Fruit fly (Drosophila melanogaster) whole organism, embryonic: Measurements from ENCODE around the gene cup.

Source experiments
- Abd-B ChIP-seq: fragments of 200-800 bp; sonication (Bioruptor generic); optimal IDR thresholded peaks from 2 replicates; lab custom pipeline; 2018; ENCODE audit warnings: missing biosample characterization, mild to moderate bottlenecking, missing genetic modification characterization, moderate library complexity
- Asciz ChIP-seq: fragments of 200-800 bp; sonication (Bioruptor generic); optimal IDR thresholded peaks from 2 replicates; lab custom pipeline; 2017; ENCODE audit warnings: missing biosample characterization, mild to moderate bottlenecking, missing genetic modification characterization, missing genetic modification reagents
- Atf-2 ChIP-seq: fragments of 200-800 bp; sonication (Bioruptor generic); optimal IDR thresholded peaks from 2 replicates; lab custom pipeline; 2016; ENCODE audit warnings: missing biosample characterization, missing genetic modification characterization
- B-H1 ChIP-seq: fragments of 200-800 bp; sonication (Bioruptor generic); IDR thresholded peaks from 3 replicates; pipeline ENCODE4 v1.3.6; 2022; ENCODE audit warnings: missing biosample characterization, missing genetic modification characterization
- CG10209 ChIP-seq: fragments of 200-800 bp; sonication (Bioruptor generic); optimal IDR thresholded peaks from 3 replicates; lab custom pipeline; 2017; ENCODE audit warnings: missing biosample characterization, mild to moderate bottlenecking, missing genetic modification characterization, missing genetic modification reagents
- CG15514 ChIP-seq: fragments of 200-800 bp; sonication (Bioruptor generic); optimal IDR thresholded peaks from 3 replicates; lab custom pipeline; 2017; ENCODE audit warnings: missing biosample characterization, missing genetic modification characterization, mild to moderate bottlenecking, moderate library complexity, missing genetic modification reagents
- CG16779 ChIP-seq: fragments of 200-800 bp; sonication (Bioruptor generic); IDR thresholded peaks from 2 replicates; pipeline ENCODE4 v1.3.6; 2022; ENCODE audit warnings: missing biosample characterization, missing genetic modification characterization
- CG16813 ChIP-seq: fragments of 200-800 bp; sonication (Bioruptor generic); IDR thresholded peaks from 3 replicates; pipeline ENCODE4 v1.3.6; 2022; ENCODE audit warnings: missing biosample characterization, missing genetic modification characterization; ENCODE audit not compliant: partially characterized antibody
- CG17385 ChIP-seq: fragments of 200-800 bp; sonication (Bioruptor generic); optimal IDR thresholded peaks from 3 replicates; lab custom pipeline; 2018; ENCODE audit warnings: missing biosample characterization, mild to moderate bottlenecking, missing genetic modification characterization
- CG2199 ChIP-seq: fragments of 200-800 bp; sonication (Bioruptor generic); IDR thresholded peaks from 3 replicates; pipeline ENCODE4 v1.3.6; 2022; ENCODE audit warnings: missing biosample characterization, missing genetic modification characterization
- CG2678 ChIP-seq: fragments of 200-800 bp; sonication (Bioruptor generic); optimal IDR thresholded peaks from 3 replicates; lab custom pipeline; 2019; ENCODE audit warnings: missing biosample characterization, mild to moderate bottlenecking, missing genetic modification characterization, moderate library complexity
- CG4424 ChIP-seq: fragments of 200-800 bp; sonication (Bioruptor generic); optimal IDR thresholded peaks from 3 replicates; lab custom pipeline; 2016; ENCODE audit warnings: missing biosample characterization, missing genetic modification characterization
- CG4707 ChIP-seq: fragments of 200-800 bp; sonication (Bioruptor generic); optimal IDR thresholded peaks from 2 replicates; lab custom pipeline; 2018; ENCODE audit warnings: missing biosample characterization, mild to moderate bottlenecking, missing genetic modification characterization, moderate library complexity
- CG5245 ChIP-seq: fragments of 200-800 bp; sonication (Bioruptor generic); optimal IDR thresholded peaks from 3 replicates; lab custom pipeline; 2016; ENCODE audit warnings: missing biosample characterization, missing genetic modification characterization
- CG6254 ChIP-seq: fragments of 200-800 bp; sonication (Bioruptor generic); optimal IDR thresholded peaks from 3 replicates; lab custom pipeline; 2017; ENCODE audit warnings: mild to moderate bottlenecking, missing biosample characterization, missing genetic modification reagents, missing genetic modification characterization
- CG8359 ChIP-seq: fragments of 200-800 bp; sonication (Bioruptor generic); optimal IDR thresholded peaks from 2 replicates; lab custom pipeline; 2017; ENCODE audit warnings: missing biosample characterization, mild to moderate bottlenecking, missing genetic modification characterization, borderline replicate concordance
- CHES-1-like ChIP-seq: fragments of 200-800 bp; sonication (Bioruptor generic); optimal IDR thresholded peaks from 2 replicates; lab custom pipeline; 2016; ENCODE audit warnings: missing biosample characterization, missing genetic modification characterization
- D ChIP-seq, 2 experiments: fragments of 200-800 bp in 1 of 2; fragments of >200 bp in 1 of 2; sonication (Bioruptor generic) in 1 of 2; optimal IDR thresholded peaks; 2 replicates in 1 of 2; 3 replicates in 1 of 2; lab custom pipeline; 2017; ENCODE audit warnings: mild to moderate bottlenecking in 1 of 2, missing biosample characterization in 1 of 2, missing genetic modification characterization in 1 of 2, missing genetic modification reagents in 1 of 2
- Dek ChIP-seq: fragments of 200-800 bp; sonication (Bioruptor generic); optimal IDR thresholded peaks from 3 replicates; lab custom pipeline; 2019; ENCODE audit warnings: missing biosample characterization, mild to moderate bottlenecking, missing genetic modification characterization, moderate library complexity
- Fer2 ChIP-seq: fragments of 200-800 bp; sonication (Bioruptor generic); optimal IDR thresholded peaks from 2 replicates; lab custom pipeline; 2018; ENCODE audit warnings: missing biosample characterization, mild to moderate bottlenecking, missing genetic modification characterization, moderate library complexity
- Hey ChIP-seq: fragments of 200-800 bp; sonication (Bioruptor generic); optimal IDR thresholded peaks from 3 replicates; lab custom pipeline; 2018; ENCODE audit warnings: missing biosample characterization, mild to moderate bottlenecking, missing genetic modification characterization
- HmgZ ChIP-seq: fragments of 200-800 bp; sonication (Bioruptor generic); optimal IDR thresholded peaks from 2 replicates; lab custom pipeline; 2018; ENCODE audit warnings: missing biosample characterization, mild to moderate bottlenecking, missing genetic modification characterization
- Hr3 ChIP-seq: fragments of 200-800 bp; sonication (Bioruptor generic); optimal IDR thresholded peaks from 3 replicates; lab custom pipeline; 2016; ENCODE audit warnings: missing biosample characterization, missing genetic modification characterization
- MTF-1 ChIP-seq: fragments of 200-800 bp; sonication (Bioruptor generic); optimal IDR thresholded peaks from 2 replicates; lab custom pipeline; 2018; ENCODE audit warnings: missing biosample characterization, mild to moderate bottlenecking, missing genetic modification characterization, borderline replicate concordance
- Med ChIP-seq: fragments of 200-800 bp; sonication (Bioruptor generic); peaks from one replicate; lab custom pipeline; 2016; ENCODE audit warnings: missing biosample characterization, missing genetic modification characterization, mild to moderate bottlenecking, inconsistent platforms, moderate library complexity
- Sin3A ChIP-seq: fragments of >200 bp; optimal IDR thresholded peaks from 2 replicates; lab custom pipeline; 2018
- Sry-β ChIP-seq: fragments of 200-800 bp; sonication (Bioruptor generic); optimal IDR thresholded peaks from 2 replicates; lab custom pipeline; 2018; ENCODE audit warnings: missing biosample characterization, mild to moderate bottlenecking, missing genetic modification characterization, moderate library complexity
- Trl ChIP-seq, 3 experiments: fragments of >200 bp in 2 of 3; fragments of 200-800 bp in 1 of 3; sonication (Bioruptor generic) in 1 of 3; optimal IDR thresholded peaks; 2 replicates in 1 of 3; 3 replicates in 2 of 3; lab custom pipeline; 2016 to 2017; ENCODE audit warnings: missing biosample characterization in 1 of 3, missing genetic modification characterization in 1 of 3
- ap ChIP-seq: fragments of 200-800 bp; sonication (Bioruptor generic); IDR thresholded peaks from 2 replicates; pipeline ENCODE4 v1.3.6; 2022; ENCODE audit warnings: missing biosample characterization, missing genetic modification characterization
- ash1 ChIP-seq: fragments of 200-800 bp; sonication (Bioruptor generic); optimal IDR thresholded peaks from 2 replicates; lab custom pipeline; 2018; ENCODE audit warnings: missing biosample characterization, mild to moderate bottlenecking, missing genetic modification characterization
- az2 ChIP-seq: fragments of 200-800 bp; sonication (Bioruptor generic); optimal IDR thresholded peaks from 3 replicates; lab custom pipeline; 2016; ENCODE audit warnings: missing biosample characterization, missing genetic modification characterization
- chinmo ChIP-seq: fragments of 200-800 bp; sonication (Bioruptor generic); IDR thresholded peaks from 4 replicates; pipeline ENCODE4 v1.3.6; 2022; ENCODE audit warnings: missing biosample characterization, missing genetic modification characterization; ENCODE audit not compliant: partially characterized antibody
- crc ChIP-seq: fragments of 200-800 bp; sonication (Bioruptor generic); optimal IDR thresholded peaks from 2 replicates; lab custom pipeline; 2016; ENCODE audit warnings: missing biosample characterization, missing genetic modification characterization
- en ChIP-seq: fragments of 200-800 bp; sonication (Bioruptor generic); optimal IDR thresholded peaks from 2 replicates; lab custom pipeline; 2016; ENCODE audit warnings: missing biosample characterization, missing genetic modification characterization
- eve ChIP-seq, 2 experiments: fragments of >200 bp; optimal IDR thresholded peaks; 2 replicates each; lab custom pipeline; 2017; ENCODE audit warnings: missing biosample characterization in 2 of 2, missing genetic modification characterization in 2 of 2
- exex ChIP-seq: fragments of 200-800 bp; sonication (Bioruptor generic); optimal IDR thresholded peaks from 4 replicates; lab custom pipeline; 2018; ENCODE audit warnings: missing biosample characterization, mild to moderate bottlenecking, missing genetic modification characterization, moderate library complexity
- fd102C ChIP-seq: fragments of 200-800 bp; sonication (Bioruptor generic); optimal IDR thresholded peaks from 2 replicates; lab custom pipeline; 2018; ENCODE audit warnings: missing biosample characterization, mild to moderate bottlenecking, missing genetic modification characterization, moderate library complexity
- ftz-f1 ChIP-seq: fragments of 200-800 bp; sonication (Bioruptor generic); optimal IDR thresholded peaks from 2 replicates; lab custom pipeline; 2016; ENCODE audit warnings: missing biosample characterization, missing genetic modification characterization
- ham ChIP-seq: fragments of 200-800 bp; sonication (Bioruptor generic); IDR thresholded peaks from 2 replicates; pipeline ENCODE4 v1.3.6; 2022; ENCODE audit warnings: missing biosample characterization, missing genetic modification characterization
- insv ChIP-seq, 2 experiments: fragments of 200-800 bp; sonication (Bioruptor generic); optimal IDR thresholded peaks; 3 replicates each; lab custom pipeline; 2016 to 2018; ENCODE audit warnings: missing biosample characterization in 2 of 2, missing genetic modification characterization in 2 of 2
- maf-S ChIP-seq: fragments of 200-800 bp; sonication (Bioruptor generic); optimal IDR thresholded peaks from 2 replicates; lab custom pipeline; 2016; ENCODE audit warnings: missing biosample characterization, missing genetic modification characterization
- mirr ChIP-seq: fragments of 200-800 bp; sonication (Bioruptor generic); optimal IDR thresholded peaks from 3 replicates; lab custom pipeline; 2018; ENCODE audit warnings: missing biosample characterization, mild to moderate bottlenecking, missing genetic modification characterization
- nom ChIP-seq: fragments of 200-800 bp; sonication (Bioruptor generic); optimal IDR thresholded peaks from 2 replicates; lab custom pipeline; 2017; ENCODE audit warnings: missing biosample characterization, missing genetic modification characterization, mild to moderate bottlenecking, moderate library complexity, missing genetic modification reagents
- psq ChIP-seq: fragments of 200-800 bp; sonication (Bioruptor generic); optimal IDR thresholded peaks from 2 replicates; lab custom pipeline; 2017; ENCODE audit warnings: missing biosample characterization, missing genetic modification characterization
- sens ChIP-seq: fragments of 200-800 bp; sonication (Bioruptor generic); peaks from one replicate; lab custom pipeline; 2016; ENCODE audit warnings: missing biosample characterization, missing genetic modification characterization
- sens-2 ChIP-seq: fragments of 200-800 bp; sonication (Bioruptor generic); IDR thresholded peaks from 2 replicates; pipeline ENCODE4 v1.3.6; 2022; ENCODE audit warnings: missing biosample characterization, missing genetic modification characterization
- slp2 ChIP-seq: fragments of 200-800 bp; sonication (Bioruptor generic); optimal IDR thresholded peaks from 2 replicates; lab custom pipeline; 2016; ENCODE audit warnings: missing biosample characterization, missing genetic modification characterization
- unc-4 ChIP-seq: fragments of 200-800 bp; sonication (Bioruptor generic); IDR thresholded peaks from 2 replicates; pipeline ENCODE4 v1.3.6; 2022; ENCODE audit warnings: missing biosample characterization, missing genetic modification characterization; ENCODE audit not compliant: partially characterized antibody
- unpg ChIP-seq: fragments of 200-800 bp; sonication (Bioruptor generic); optimal IDR thresholded peaks from 3 replicates; lab custom pipeline; 2018; ENCODE audit warnings: missing biosample characterization, mild to moderate bottlenecking, missing genetic modification characterization, moderate library complexity

The cup gene

DNA sequence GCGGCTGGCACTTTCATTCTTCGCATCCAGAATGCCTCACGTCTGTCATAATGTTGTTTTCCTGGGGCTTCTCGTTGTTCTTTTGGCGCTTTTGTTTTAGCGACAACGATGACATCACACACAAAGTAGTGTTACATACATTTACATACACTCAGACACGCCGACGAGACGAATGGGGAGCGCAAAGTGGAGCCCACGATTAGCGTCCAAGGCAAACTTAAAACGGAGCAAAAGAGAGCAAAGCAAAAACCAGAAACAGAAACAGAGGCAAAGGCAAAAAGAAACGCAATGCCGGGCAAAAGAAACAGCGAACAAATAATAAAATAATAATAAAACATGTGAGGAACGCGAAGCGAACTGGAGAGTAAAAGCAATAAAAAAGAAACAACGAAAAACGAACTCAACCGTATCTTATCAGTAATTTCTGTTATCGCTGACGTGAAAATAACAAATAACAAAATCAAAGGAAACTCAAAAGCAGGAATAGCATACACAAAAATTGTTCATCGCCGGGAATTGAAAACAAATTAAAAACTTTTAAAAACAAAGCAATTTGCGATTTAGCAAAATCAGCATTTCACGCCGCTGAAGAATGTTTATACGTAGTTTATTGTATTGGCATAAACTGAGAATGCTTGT is 18.9 kb upstream of the cup start (continued):
- TF ChIP-seq CG15514, result no peak
- peak; percentile 40 for TF ChIP-seq HmgZ
- TF ChIP-seq ap, result no peak
- TF ChIP-seq CG17385 (GFP tag; lab: Kevin White, UChicago), result no peak
- no peak for TF ChIP-seq CG16813 (GFP tag; lab: Robert Waterston, UW)
- peak in 1 of 2 experiments; percentile 1 for TF ChIP-seq Trl (optimal IDR thresholded peaks at IDR 0.05; lab: Kevin White, UChicago)
- no peak for TF ChIP-seq Trl (GFP tag; optimal IDR thresholded peaks at IDR 0.05; lab: Kevin White, UChicago)
- peak; percentile 66 for TF ChIP-seq Med (GFP tag; lab: Kevin White, UChicago)
- no peak for TF ChIP-seq Hr3 (GFP tag; lab: Kevin White, UChicago)
- TF ChIP-seq fd102C, result no peak
- no peak for TF ChIP-seq CG4424 (GFP tag; lab: Kevin White, UChicago)
- no peak for TF ChIP-seq ash1 (GFP tag; lab: Kevin White, UChicago)
- no peak for TF ChIP-seq Sry-β (GFP tag; lab: Kevin White, UChicago)
- no peak for TF ChIP-seq CG16779 (GFP tag; lab: Robert Waterston, UW)
- no peak for TF ChIP-seq Fer2 (tag; lab: Kevin White, UChicago)
- TF ChIP-seq az2, result no peak
- TF ChIP-seq Asciz, result no peak
- no peak for TF ChIP-seq insv (GFP tag; optimal IDR thresholded peaks at IDR 0.05; lab: Kevin White, UChicago)
- TF ChIP-seq Hey (tag; lab: Kevin White, UChicago), result no peak
- peak; percentile 8 for TF ChIP-seq mirr (GFP tag; lab: Kevin White, UChicago)
- no peak for TF ChIP-seq unc-4 (GFP tag; lab: Robert Waterston, UW)
- TF ChIP-seq nom (GFP tag; lab: Kevin White, UChicago), result no peak
- no peak for TF ChIP-seq Dek
- TF ChIP-seq Sin3A (lab: Kevin White, UChicago), result no peak
- TF ChIP-seq sens-2 (GFP tag; lab: Robert Waterston, UW), result no peak
- peak; percentile 96; the same call in 3 of the 4 replicates for TF ChIP-seq chinmo
- no peak for TF ChIP-seq maf-S (GFP tag; lab: Kevin White, UChicago)
- peak; percentile 15 for TF ChIP-seq sens (GFP tag; lab: Kevin White, UChicago)
- no peak for TF ChIP-seq CHES-1-like
- TF ChIP-seq Abd-B (GFP tag; lab: Kevin White, UChicago), result no peak
- no peak for TF ChIP-seq ham (GFP tag; lab: Robert Waterston, UW)
- no peak for TF ChIP-seq unpg (GFP tag; lab: Kevin White, UChicago)
- no peak for TF ChIP-seq CG10209 (GFP tag; lab: Kevin White, UChicago)
- TF ChIP-seq CG2199 (GFP tag; lab: Robert Waterston, UW), result no peak
- no peak for TF ChIP-seq slp2 (GFP tag; lab: Kevin White, UChicago)
- no peak for TF ChIP-seq en (GFP tag; lab: Kevin White, UChicago)
- TF ChIP-seq eve (GFP tag; optimal IDR thresholded peaks at IDR 0.05; lab: Kevin White, UChicago), result peak in 1 of 2 experiments; percentile 53
- no peak for TF ChIP-seq crc (GFP tag; lab: Kevin White, UChicago)
- TF ChIP-seq D (optimal IDR thresholded peaks at IDR 0.05; lab: Kevin White, UChicago), result no peak
- TF ChIP-seq D (GFP tag; optimal IDR thresholded peaks at IDR 0.05; lab: Kevin White, UChicago), result no peak
- no peak for TF ChIP-seq Atf-2 (GFP tag; lab: Kevin White, UChicago)
- peak; percentile 7 for TF ChIP-seq ftz-f1 (GFP tag; lab: Kevin White, UChicago)
- peak; percentile 97 for TF ChIP-seq psq (GFP tag; lab: Kevin White, UChicago)
- no peak for TF ChIP-seq B-H1 (GFP tag; lab: Robert Waterston, UW)
- no peak for TF ChIP-seq CG2678 (tag; lab: Kevin White, UChicago)
- TF ChIP-seq exex (tag; lab: Kevin White, UChicago), result peak; percentile 13
- TF ChIP-seq CG5245 (GFP tag; lab: Kevin White, UChicago), result no peak
- no peak for TF ChIP-seq CG6254 (GFP tag; lab: Kevin White, UChicago)
- no peak for TF ChIP-seq MTF-1 (GFP tag; lab: Kevin White, UChicago)
- TF ChIP-seq CG4707 (GFP tag; lab: Kevin White, UChicago), result no peak
- no peak for TF ChIP-seq CG8359 (GFP tag; lab: Kevin White, UChicago)
